Comparison of ENCODE assay signal across 1 fruit fly cellular context in the genomic region with DNA sequence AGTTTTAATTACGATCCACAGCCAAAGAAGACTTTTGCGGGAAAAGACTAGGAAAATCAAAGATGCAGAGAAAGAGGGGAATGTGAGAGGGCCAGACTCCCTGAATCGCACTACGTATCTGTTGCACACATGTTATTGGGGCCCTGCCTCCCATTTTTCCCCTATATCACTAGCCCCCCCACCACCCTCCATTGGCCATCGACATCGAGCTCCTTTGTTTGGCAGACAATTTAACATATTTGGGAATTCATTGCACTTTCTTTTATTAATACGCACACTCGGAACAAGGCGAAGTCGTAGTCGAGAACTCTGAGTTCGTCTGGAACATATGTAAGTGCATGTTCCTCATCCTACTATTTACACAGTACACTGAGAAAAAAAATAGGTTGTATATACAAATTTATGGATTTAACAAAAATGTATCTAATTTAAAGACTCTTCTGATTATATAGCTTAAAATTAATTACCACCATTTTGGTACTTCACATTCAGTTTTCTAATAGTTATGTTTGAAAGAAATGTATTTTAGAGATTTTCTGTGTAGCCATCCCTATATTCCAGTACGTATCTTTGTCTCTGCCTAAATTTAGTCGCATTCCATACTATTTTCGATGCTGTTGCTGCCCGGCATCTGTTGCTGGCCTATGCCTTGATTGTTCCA.
A peak's percentile ranks its signal among the peaks of the same experiment; 100 is the strongest.
TF ChIP-seq lines count a peak whose summit lies in the region.

No protein-coding gene starts in this region.

TF ChIP-seq in whole organism, embryonic, 481 proteins besides CTCF, POLR2A, EP300 and RAD21 (continued from another document and continues in another):
- TF ChIP-seq B-H1 (GFP tag; IDR thresholded peaks at IDR 0.05; lab: Robert Waterston, UW) = peak; percentile 33; the same call in 2 of the 3 replicates
- TF ChIP-seq wor (GFP tag; IDR thresholded peaks at IDR 0.05; lab: Robert Waterston, UW) = peak; percentile 51
- no peak for TF ChIP-seq Bgb (GFP tag; IDR thresholded peaks at IDR 0.05; lab: Robert Waterston, UW; ENCODE audit: partially characterized antibody)
- TF ChIP-seq E2f2 (GFP tag; IDR thresholded peaks at IDR 0.05; lab: Robert Waterston, UW) = peak; percentile 33; the same call in 1 of the 2 replicates
- peak; percentile 67 for TF ChIP-seq Awh (GFP tag; IDR thresholded peaks at IDR 0.05; lab: Robert Waterston, UW)
- TF ChIP-seq CG1602 (GFP tag; optimal IDR thresholded peaks at IDR 0.05; lab: Kevin White, UChicago) = peak; percentile 68
- peak; percentile 26 for TF ChIP-seq CG18476 (GFP tag; optimal IDR thresholded peaks at IDR 0.05; lab: Kevin White, UChicago)
- TF ChIP-seq CG4820 (GFP tag; optimal IDR thresholded peaks at IDR 0.05; lab: Kevin White, UChicago) = peak; percentile 71
- no peak for TF ChIP-seq slou (GFP tag; optimal IDR thresholded peaks at IDR 0.05; lab: Kevin White, UChicago)
- peak; percentile 83 for TF ChIP-seq CoRest (tag; optimal IDR thresholded peaks at IDR 0.05; lab: Kevin White, UChicago)
- TF ChIP-seq trh (GFP tag; optimal IDR thresholded peaks at IDR 0.05; lab: Kevin White, UChicago) = peak; percentile 35
- no peak for TF ChIP-seq CG3995 (GFP tag; optimal IDR thresholded peaks at IDR 0.05; lab: Kevin White, UChicago)
- no peak for TF ChIP-seq HLHmδ (GFP tag; optimal IDR thresholded peaks at IDR 0.05; lab: Kevin White, UChicago)
- no peak for TF ChIP-seq Fer2 (tag; optimal IDR thresholded peaks at IDR 0.05; lab: Kevin White, UChicago)
- TF ChIP-seq jing (GFP tag; optimal IDR thresholded peaks at IDR 0.05; lab: Kevin White, UChicago) = peak; percentile 10
- TF ChIP-seq hbn (GFP tag; IDR thresholded peaks at IDR 0.05; lab: Robert Waterston, UW; ENCODE audit: partially characterized antibody) = no peak
- peak; percentile 5 for TF ChIP-seq Max (GFP tag; optimal IDR thresholded peaks at IDR 0.05; lab: Kevin White, UChicago)
- TF ChIP-seq CG17802 (tag; optimal IDR thresholded peaks at IDR 0.05; lab: Kevin White, UChicago) = peak; percentile 31
- TF ChIP-seq CG2712 (tag; optimal IDR thresholded peaks at IDR 0.05; lab: Kevin White, UChicago) = peak; percentile 94
- TF ChIP-seq CG4282 (GFP tag; optimal IDR thresholded peaks at IDR 0.05; lab: Kevin White, UChicago) = no peak
- TF ChIP-seq BEAF-32 (GFP tag; optimal IDR thresholded peaks at IDR 0.05; lab: Kevin White, UChicago) = no peak
- peak; percentile 74 for TF ChIP-seq CG6254 (GFP tag; optimal IDR thresholded peaks at IDR 0.05; lab: Kevin White, UChicago)
- TF ChIP-seq sim (GFP tag; IDR thresholded peaks at IDR 0.05; lab: Robert Waterston, UW) = peak; percentile 72; the same call in 1 of the 2 replicates
- peak; percentile 49 for TF ChIP-seq Deaf1 (tag; optimal IDR thresholded peaks at IDR 0.05; lab: Kevin White, UChicago)
- peak; percentile 49; the same call in 1 of the 2 replicates for TF ChIP-seq ranshi (GFP tag; IDR thresholded peaks at IDR 0.05; lab: Robert Waterston, UW)
- no peak for TF ChIP-seq sc (optimal IDR thresholded peaks at IDR 0.05; lab: Kevin White, UChicago)
- TF ChIP-seq sc (GFP tag; optimal IDR thresholded peaks at IDR 0.05; lab: Kevin White, UChicago) = peak; percentile 66
- peak; percentile 63; the same call in 1 of the 2 replicates for TF ChIP-seq E2f1 (GFP tag; IDR thresholded peaks at IDR 0.05; lab: Robert Waterston, UW)
- peak; percentile 75 for TF ChIP-seq CG10431 (GFP tag; optimal IDR thresholded peaks at IDR 0.05; lab: Kevin White, UChicago)
- no peak for TF ChIP-seq ab (GFP tag; optimal IDR thresholded peaks at IDR 0.05; lab: Kevin White, UChicago)
- peak; percentile 36; the same call in 1 of the 2 replicates for TF ChIP-seq esg (GFP tag; conservative IDR thresholded peaks at IDR 0.05; lab: Robert Waterston, UW)
- no peak for TF ChIP-seq crp (GFP tag; optimal IDR thresholded peaks at IDR 0.05; lab: Kevin White, UChicago)
- no peak for TF ChIP-seq eyg (GFP tag; optimal IDR thresholded peaks at IDR 0.05; lab: Kevin White, UChicago)
- TF ChIP-seq unpg (GFP tag; optimal IDR thresholded peaks at IDR 0.05; lab: Kevin White, UChicago) = peak; percentile 87
- TF ChIP-seq Dek (tag; optimal IDR thresholded peaks at IDR 0.05; lab: Kevin White, UChicago) = no peak
- no peak for TF ChIP-seq Drgx (GFP tag; IDR thresholded peaks at IDR 0.05; lab: Robert Waterston, UW)
- peak; percentile 52; the same call in 1 of the 2 replicates for TF ChIP-seq chm (GFP tag; IDR thresholded peaks at IDR 0.05; lab: Robert Waterston, UW)
- no peak for TF ChIP-seq Sin3A (optimal IDR thresholded peaks at IDR 0.05; lab: Kevin White, UChicago)
- no peak for TF ChIP-seq Ravus (GFP tag; IDR thresholded peaks at IDR 0.05; lab: Robert Waterston, UW)
- TF ChIP-seq chif (GFP tag; optimal IDR thresholded peaks at IDR 0.05; lab: Kevin White, UChicago) = peak; percentile 12 to 57
- peak; percentile 88 for TF ChIP-seq CG17361 (GFP tag; IDR thresholded peaks at IDR 0.05; lab: Robert Waterston, UW)
- TF ChIP-seq CG17612 (GFP tag; IDR thresholded peaks at IDR 0.05; lab: Robert Waterston, UW) = no peak
- no peak for TF ChIP-seq schlank (tag; optimal IDR thresholded peaks at IDR 0.05; lab: Kevin White, UChicago)
- TF ChIP-seq NfI (GFP tag; optimal IDR thresholded peaks at IDR 0.05; lab: Kevin White, UChicago) = peak; percentile 21
- TF ChIP-seq ttk (GFP tag; IDR thresholded peaks at IDR 0.05; lab: Robert Waterston, UW) = peak; percentile 58
- TF ChIP-seq CG12391 (tag; optimal IDR thresholded peaks at IDR 0.05; lab: Kevin White, UChicago) = peak; percentile 87
- TF ChIP-seq pfk (GFP tag; optimal IDR thresholded peaks at IDR 0.05; lab: Kevin White, UChicago) = no peak
- peak; percentile 31; the same call in 1 of the 2 replicates for TF ChIP-seq ro (GFP tag; IDR thresholded peaks at IDR 0.05; lab: Robert Waterston, UW)
- peak; percentile 88 for TF ChIP-seq CG8388 (GFP tag; optimal IDR thresholded peaks at IDR 0.05; lab: Kevin White, UChicago)
- no peak for TF ChIP-seq insv (GFP tag; optimal IDR thresholded peaks at IDR 0.05; lab: Kevin White, UChicago)
- TF ChIP-seq CG10979 (tag; optimal IDR thresholded peaks at IDR 0.05; lab: Kevin White, UChicago) = peak; percentile 95
- peak; percentile 75 for TF ChIP-seq CG18764 (GFP tag; optimal IDR thresholded peaks at IDR 0.05; lab: Kevin White, UChicago)
- peak; percentile 47 for TF ChIP-seq CG10366 (GFP tag; IDR thresholded peaks at IDR 0.05; lab: Robert Waterston, UW)
- TF ChIP-seq HmgZ (tag; optimal IDR thresholded peaks at IDR 0.05; lab: Kevin White, UChicago) = peak; percentile 9
- peak; percentile 67 for TF ChIP-seq crol (GFP tag; IDR thresholded peaks at IDR 0.05; lab: Robert Waterston, UW)
- peak; percentile 49 for TF ChIP-seq ewg (GFP tag; optimal IDR thresholded peaks at IDR 0.05; lab: Kevin White, UChicago)
- TF ChIP-seq lilli (GFP tag; optimal IDR thresholded peaks at IDR 0.05; lab: Kevin White, UChicago) = peak; percentile 40
- no peak for TF ChIP-seq dan (GFP tag; IDR thresholded peaks at IDR 0.05; lab: Robert Waterston, UW)
- no peak for TF ChIP-seq vfl (GFP tag; optimal IDR thresholded peaks at IDR 0.05; lab: Kevin White, UChicago)
- no peak for TF ChIP-seq br (optimal IDR thresholded peaks at IDR 0.05; lab: Kevin White, UChicago)
- no peak for TF ChIP-seq CG6175 (GFP tag; IDR thresholded peaks at IDR 0.05; lab: Robert Waterston, UW)
- TF ChIP-seq CG16815 (GFP tag; optimal IDR thresholded peaks at IDR 0.05; lab: Kevin White, UChicago) = peak; percentile 71
- TF ChIP-seq nmo (GFP tag; optimal IDR thresholded peaks at IDR 0.05; lab: Kevin White, UChicago) = peak; percentile 89
- TF ChIP-seq scrt (GFP tag; optimal IDR thresholded peaks at IDR 0.05; lab: Kevin White, UChicago) = peak; percentile 29
- TF ChIP-seq D (optimal IDR thresholded peaks at IDR 0.05; lab: Kevin White, UChicago) = no peak
- peak; percentile 89 for TF ChIP-seq D (GFP tag; optimal IDR thresholded peaks at IDR 0.05; lab: Kevin White, UChicago)
- TF ChIP-seq nerfin-1 (tag; optimal IDR thresholded peaks at IDR 0.05; lab: Kevin White, UChicago) = peak; percentile 83
- peak; percentile 34 for TF ChIP-seq CG12155 (GFP tag; optimal IDR thresholded peaks at IDR 0.05; lab: Kevin White, UChicago)
- peak; percentile 61; the same call in 1 of the 3 replicates for TF ChIP-seq gce (GFP tag; IDR thresholded peaks at IDR 0.05; lab: Robert Waterston, UW)
- TF ChIP-seq CG3065 (GFP tag; optimal IDR thresholded peaks at IDR 0.05; lab: Kevin White, UChicago) = peak; percentile 12
- peak; percentile 91 for TF ChIP-seq Blimp-1 (GFP tag; optimal IDR thresholded peaks at IDR 0.05; lab: Kevin White, UChicago)
- TF ChIP-seq pnt (GFP tag; optimal IDR thresholded peaks at IDR 0.05; lab: Kevin White, UChicago) = peak; percentile 43
- no peak; the same call in 1 of the 2 replicates for TF ChIP-seq gt (GFP tag; IDR thresholded peaks at IDR 0.05; lab: Robert Waterston, UW)
- no peak for TF ChIP-seq lov (optimal IDR thresholded peaks at IDR 0.05; lab: Kevin White, UChicago)
- TF ChIP-seq lov (GFP tag; IDR thresholded peaks at IDR 0.05; lab: Robert Waterston, UW) = 0 out of 3 replicates have a peak, but pooled peaks have one; percentile 16
- peak; percentile 38 for TF ChIP-seq CG1233 (GFP tag; optimal IDR thresholded peaks at IDR 0.05; lab: Kevin White, UChicago)
- no peak for TF ChIP-seq btn (GFP tag; optimal IDR thresholded peaks at IDR 0.05; lab: Kevin White, UChicago)
- peak; percentile 40 for TF ChIP-seq CG11723 (GFP tag; optimal IDR thresholded peaks at IDR 0.05; lab: Kevin White, UChicago)
- TF ChIP-seq CG14860 (GFP tag; IDR thresholded peaks at IDR 0.05; lab: Robert Waterston, UW; ENCODE audit: partially characterized antibody) = no peak
- TF ChIP-seq CG7556 (GFP tag; optimal IDR thresholded peaks at IDR 0.05; lab: Kevin White, UChicago) = peak; percentile 75
- peak; percentile 64 for TF ChIP-seq CG17385 (GFP tag; optimal IDR thresholded peaks at IDR 0.05; lab: Kevin White, UChicago)
- TF ChIP-seq corto (GFP tag; optimal IDR thresholded peaks at IDR 0.05; lab: Kevin White, UChicago) = no peak
- TF ChIP-seq CG7745 (tag; optimal IDR thresholded peaks at IDR 0.05; lab: Kevin White, UChicago) = peak; percentile 53
- peak; percentile 78 for TF ChIP-seq Sox102F (GFP tag; optimal IDR thresholded peaks at IDR 0.05; lab: Kevin White, UChicago)
- TF ChIP-seq prd (optimal IDR thresholded peaks at IDR 0.05; lab: Kevin White, UChicago) = no peak
- TF ChIP-seq prd (GFP tag; IDR thresholded peaks at IDR 0.05; lab: Robert Waterston, UW) = peak; percentile 68; the same call in 2 of the 3 replicates
- 0 out of 3 replicates have a peak, but pooled peaks have one; percentile 21 for TF ChIP-seq CG11695 (GFP tag; IDR thresholded peaks at IDR 0.05; lab: Robert Waterston, UW)
- peak; percentile 29 for TF ChIP-seq CG8281 (tag; optimal IDR thresholded peaks at IDR 0.05; lab: Kevin White, UChicago)
- peak; percentile 57 for TF ChIP-seq Chrac-16 (GFP tag; optimal IDR thresholded peaks at IDR 0.05; lab: Kevin White, UChicago)
- TF ChIP-seq Camta (GFP tag; optimal IDR thresholded peaks at IDR 0.05; lab: Kevin White, UChicago) = peak; percentile 76
- TF ChIP-seq pum (GFP tag; optimal IDR thresholded peaks at IDR 0.05; lab: Kevin White, UChicago) = peak; percentile 13
- TF ChIP-seq Gsc (GFP tag; IDR thresholded peaks at IDR 0.05; lab: Robert Waterston, UW) = peak; percentile 27; the same call in 1 of the 2 replicates
- TF ChIP-seq nom (GFP tag; optimal IDR thresholded peaks at IDR 0.05; lab: Kevin White, UChicago) = peak; percentile 30
- TF ChIP-seq CG12942 (GFP tag; optimal IDR thresholded peaks at IDR 0.05; lab: Kevin White, UChicago) = peak; percentile 32
- peak; percentile 47 for TF ChIP-seq CG16863 (GFP tag; optimal IDR thresholded peaks at IDR 0.05; lab: Kevin White, UChicago)
- TF ChIP-seq CG31388 (GFP tag; optimal IDR thresholded peaks at IDR 0.05; lab: Kevin White, UChicago) = no peak
- peak; percentile 58 for TF ChIP-seq CrebB (tag; optimal IDR thresholded peaks at IDR 0.05; lab: Kevin White, UChicago)
- TF ChIP-seq CG12219 (GFP tag; optimal IDR thresholded peaks at IDR 0.05; lab: Kevin White, UChicago) = peak; percentile 46
- TF ChIP-seq CG6791 (GFP tag; IDR thresholded peaks at IDR 0.05; lab: Robert Waterston, UW; ENCODE audit: partially characterized antibody) = no peak
- TF ChIP-seq z (GFP tag; IDR thresholded peaks at IDR 0.05; lab: Robert Waterston, UW) = no peak
- TF ChIP-seq ap (GFP tag; IDR thresholded peaks at IDR 0.05; lab: Robert Waterston, UW) = 0 out of 2 replicates have a peak, but pooled peaks have one; percentile 34
- TF ChIP-seq CG3847 (GFP tag; IDR thresholded peaks at IDR 0.05; lab: Robert Waterston, UW) = peak; percentile 14; the same call in 1 of the 2 replicates
- peak; percentile 76 for TF ChIP-seq CG1603 (tag; optimal IDR thresholded peaks at IDR 0.05; lab: Kevin White, UChicago)
- peak; percentile 82 for TF ChIP-seq vvl (GFP tag; IDR thresholded peaks at IDR 0.05; lab: Robert Waterston, UW)
- no peak for TF ChIP-seq sr (GFP tag; IDR thresholded peaks at IDR 0.05; lab: Robert Waterston, UW)
- TF ChIP-seq CG7987 (GFP tag; optimal IDR thresholded peaks at IDR 0.05; lab: Kevin White, UChicago) = no peak
- TF ChIP-seq CG12236 (GFP tag; optimal IDR thresholded peaks at IDR 0.05; lab: Kevin White, UChicago) = peak; percentile 19
- TF ChIP-seq Atf3 (GFP tag; optimal IDR thresholded peaks at IDR 0.05; lab: Kevin White, UChicago) = no peak
- peak; percentile 7 for TF ChIP-seq cato (GFP tag; optimal IDR thresholded peaks at IDR 0.05; lab: Kevin White, UChicago; ENCODE audit: borderline replicate concordance)
- TF ChIP-seq CG18599 (GFP tag; optimal IDR thresholded peaks at IDR 0.05; lab: Kevin White, UChicago) = peak; percentile 29
- TF ChIP-seq CG17568 (GFP tag; optimal IDR thresholded peaks at IDR 0.05; lab: Kevin White, UChicago) = peak; percentile 34
- TF ChIP-seq en (GFP tag; optimal IDR thresholded peaks at IDR 0.05; lab: Kevin White, UChicago) = no peak
- no peak for TF ChIP-seq mirr (GFP tag; optimal IDR thresholded peaks at IDR 0.05; lab: Kevin White, UChicago)
- no peak for TF ChIP-seq GATAe (GFP tag; conservative IDR thresholded peaks at IDR 0.05; lab: Robert Waterston, UW)
- TF ChIP-seq slbo (GFP tag; IDR thresholded peaks at IDR 0.05; lab: Robert Waterston, UW) = no peak
- peak; percentile 49 for TF ChIP-seq CG10462 (GFP tag; optimal IDR thresholded peaks at IDR 0.05; lab: Kevin White, UChicago)
- TF ChIP-seq sqz (GFP tag; optimal IDR thresholded peaks at IDR 0.05; lab: Kevin White, UChicago) = peak; percentile 52
- no peak for TF ChIP-seq CG30431 (GFP tag; optimal IDR thresholded peaks at IDR 0.05; lab: Kevin White, UChicago)
- TF ChIP-seq Stat92E (GFP tag; optimal IDR thresholded peaks at IDR 0.05; lab: Kevin White, UChicago) = peak in 1 of 3 experiments; percentile 74
- peak; percentile 82 for TF ChIP-seq ci (GFP tag; IDR thresholded peaks at IDR 0.05; lab: Robert Waterston, UW)
- TF ChIP-seq peb (GFP tag; IDR thresholded peaks at IDR 0.05; lab: Robert Waterston, UW) = peak; percentile 58; the same call in 1 of the 2 replicates
- TF ChIP-seq sens (GFP tag; lab: Kevin White, UChicago) = peak; percentile 97
